Fruit fly (Drosophila melanogaster) Kc167 (cell line): ENCODE results near the gene Cmtr1.

Experiments
- Myc ChIP-seq: fragments of >200 bp; optimal IDR thresholded peaks from 2 replicates; lab custom pipeline; 2017; ENCODE audit warnings: missing external identifiers
- Sin3A ChIP-seq: fragments of >200 bp; optimal IDR thresholded peaks from 2 replicates; lab custom pipeline; 2018; ENCODE audit warnings: missing external identifiers
- h ChIP-seq: fragments of >200 bp; optimal IDR thresholded peaks from 3 replicates; lab custom pipeline; 2018; ENCODE audit warnings: missing external identifiers
- insv ChIP-seq: fragments of >200 bp; optimal IDR thresholded peaks from 3 replicates; lab custom pipeline; 2018; ENCODE audit warnings: missing external identifiers
- psq ChIP-seq: fragments of >200 bp; optimal IDR thresholded peaks from 2 replicates; lab custom pipeline; 2017; ENCODE audit warnings: missing external identifiers
- ttk ChIP-seq: sonication (Bioruptor generic); optimal IDR thresholded peaks from 2 replicates; lab custom pipeline; 2017; ENCODE audit warnings: missing external identifiers

Cmtr1 gene

DNA sequence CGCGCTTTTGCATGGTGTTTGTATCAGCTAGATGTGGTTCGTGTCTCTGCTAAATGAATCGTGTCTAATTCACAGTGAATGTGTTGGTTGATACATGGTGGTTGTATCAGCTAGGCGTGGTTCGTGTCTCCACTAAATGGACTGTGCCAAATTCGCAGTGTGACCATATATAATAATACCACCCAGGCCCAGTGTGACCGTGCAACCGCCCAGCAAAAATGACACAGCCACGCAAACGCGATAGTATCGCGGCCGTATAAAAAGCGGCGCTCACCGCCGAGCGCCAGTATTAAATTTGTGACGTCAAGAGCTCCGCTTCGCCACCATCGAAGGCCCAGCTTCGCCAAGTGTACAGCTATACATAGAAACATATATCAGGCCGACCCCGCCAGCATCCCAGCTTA is 5.0 kb upstream of the Cmtr1 start, which contains the start of gene cib:
Gene cib, plus strand, starts transcription at position 284 of the 404 bp plus-strand sequence.
- TF ChIP-seq Sin3A (lab: Kevin White, UChicago) (no peak), psq (lab: Kevin White, UChicago) (no peak), ttk (lab: Kevin White, UChicago) (no peak), h (no peak), Myc (lab: Kevin White, UChicago) (no peak), insv (lab: Kevin White, UChicago) (no peak)

DNA sequence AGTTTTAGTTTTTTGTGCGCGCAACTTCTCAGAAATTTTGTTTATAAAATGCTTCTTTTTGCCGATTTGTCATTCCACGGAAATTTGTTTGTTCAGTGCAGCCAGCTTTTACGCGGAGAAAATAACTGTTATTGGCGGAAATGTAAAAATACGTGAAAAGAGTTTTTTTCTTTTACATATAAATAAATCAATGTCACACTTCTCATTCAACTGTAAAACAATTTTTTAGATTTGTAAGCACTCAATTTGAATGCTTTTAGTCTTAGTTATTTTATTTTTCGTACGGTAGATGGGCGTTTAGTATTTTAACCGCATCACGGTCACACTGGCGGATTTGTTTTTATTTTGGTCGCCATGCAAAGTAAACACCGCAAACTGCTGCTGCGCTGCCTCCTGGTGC is 3.3 kb upstream of the Cmtr1 start, which contains the start of the genes Xpac and brn:
Gene Xpac, minus strand, starts transcription at position 66 of the 400 bp plus-strand sequence.
Gene brn, plus strand, starts transcription at position 211 of the 400 bp plus-strand sequence.
- no peak for TF ChIP-seq Myc (lab: Kevin White, UChicago)
- no peak for TF ChIP-seq insv (lab: Kevin White, UChicago)
- TF ChIP-seq h: no peak
- no peak for TF ChIP-seq psq (lab: Kevin White, UChicago)
- no peak for TF ChIP-seq ttk (lab: Kevin White, UChicago)
- TF ChIP-seq Sin3A (lab: Kevin White, UChicago): no peak

DNA sequence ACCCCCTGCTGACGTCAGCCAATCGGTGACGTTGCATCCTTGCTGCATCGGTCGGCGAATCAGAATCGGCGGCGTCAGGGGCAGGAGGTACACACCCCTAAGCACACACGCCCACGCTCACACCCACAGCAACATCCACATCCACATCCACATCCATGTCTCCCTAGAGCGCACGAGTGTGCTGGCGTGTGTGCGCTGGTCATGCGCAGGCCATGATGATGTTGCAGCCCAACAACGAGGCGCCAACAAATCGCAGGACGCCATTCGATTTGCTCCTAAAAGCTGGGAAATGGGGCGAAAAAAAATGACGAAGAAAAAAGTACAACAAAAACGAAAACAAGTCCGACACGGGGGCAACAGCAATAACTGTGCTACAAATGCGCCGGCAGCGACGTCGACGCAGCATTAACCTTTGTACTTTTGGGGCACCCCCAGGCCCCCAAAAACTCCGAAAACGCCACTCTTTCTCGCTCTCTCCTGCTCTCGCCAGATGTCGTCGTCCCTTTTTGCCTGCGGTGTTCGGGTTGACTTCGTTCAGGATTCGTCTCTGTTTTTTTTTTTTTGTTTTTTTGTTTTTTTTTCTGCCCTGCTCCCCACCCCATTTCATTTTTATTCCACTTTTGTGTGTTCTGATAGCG is 11.7 kb downstream of the Cmtr1 start:
- TF ChIP-seq Myc (lab: Kevin White, UChicago) (no peak), h (no peak), ttk (lab: Kevin White, UChicago) (no peak), Sin3A (lab: Kevin White, UChicago) (no peak), psq (lab: Kevin White, UChicago) (no peak), insv (lab: Kevin White, UChicago) (no peak)

DNA sequence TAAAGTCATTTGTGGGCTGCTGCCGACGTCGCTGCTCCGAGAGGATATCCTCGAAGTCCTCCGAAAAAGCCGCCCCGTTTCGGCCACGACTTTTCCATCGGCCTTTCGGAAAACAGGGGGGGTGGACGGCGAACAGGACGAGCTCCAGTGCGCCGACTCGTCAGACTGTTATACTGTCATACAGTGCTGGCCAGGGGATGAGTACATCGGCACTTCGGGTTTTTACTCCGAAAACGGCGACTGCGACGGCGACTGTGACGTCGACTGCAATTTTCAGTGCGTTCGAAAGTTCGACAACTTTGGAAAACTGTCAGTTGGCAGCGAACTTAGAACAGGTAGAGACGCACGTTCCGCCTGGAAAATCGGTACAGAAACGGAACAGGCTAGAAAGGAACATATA is 25.4 kb downstream of the Cmtr1 start, which contains the start of gene CG43689:
Gene CG43689, plus strand, starts transcription at position 314 of the 400 bp plus-strand sequence.
- TF ChIP-seq h (no peak), Myc (lab: Kevin White, UChicago) (no peak), Sin3A (lab: Kevin White, UChicago) (no peak), insv (lab: Kevin White, UChicago) (no peak), psq (lab: Kevin White, UChicago) (no peak), ttk (lab: Kevin White, UChicago) (no peak)

DNA sequence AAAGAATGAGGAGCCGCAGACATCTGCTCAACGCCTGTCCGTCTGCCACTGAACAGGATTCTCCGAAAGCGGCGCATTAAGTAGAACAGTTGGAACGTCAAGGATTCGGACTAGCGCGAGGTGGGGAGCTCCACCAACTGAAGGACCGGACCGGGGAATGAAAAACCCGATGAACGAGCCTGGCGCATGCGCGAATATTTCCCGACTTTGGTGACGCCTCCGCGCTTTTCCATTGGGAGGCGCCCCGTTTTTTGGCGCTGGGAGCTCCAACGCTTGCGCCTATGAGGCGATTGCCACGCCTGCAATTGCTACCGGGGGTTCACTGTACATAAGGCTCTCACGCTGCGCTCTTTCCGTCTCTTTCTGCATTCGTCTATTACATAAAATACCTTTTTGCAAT is 39.3 kb downstream of the Cmtr1 start:
- TF ChIP-seq ttk (lab: Kevin White, UChicago) (no peak), Myc (lab: Kevin White, UChicago) (no peak), h (no peak), insv (lab: Kevin White, UChicago) (no peak), psq (lab: Kevin White, UChicago) (no peak), Sin3A (lab: Kevin White, UChicago) (no peak)
